Worm (Caenorhabditis elegans): ENCODE results near the gene srg-23.

DNA sequence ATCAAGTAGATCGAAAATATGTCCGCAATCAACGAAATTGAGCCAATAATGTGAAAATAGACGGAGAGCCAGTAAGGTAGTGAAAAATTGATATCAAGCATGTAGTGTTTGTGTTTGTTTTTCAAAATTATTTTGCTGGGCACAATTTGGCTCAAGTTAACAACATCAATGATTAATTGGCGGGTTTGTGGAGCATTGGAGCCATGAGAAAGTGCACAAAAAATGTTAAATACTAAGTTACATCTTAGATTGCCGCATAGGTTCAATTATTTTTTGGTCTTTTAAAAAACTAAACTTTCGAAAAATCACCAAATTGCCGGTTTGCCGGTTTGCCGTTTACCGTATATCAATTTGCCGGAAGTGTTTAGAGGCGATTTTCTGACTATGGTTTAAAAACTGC lies 41.8 kb upstream of the srg-23 start, which contains the start of gene sri-54:
- TF ChIP-seq unc-62 (GFP tag; optimal IDR thresholded peaks at IDR 0.05) (no peak), lsy-2 (tag; optimal IDR thresholded peaks at IDR 0.05) (no peak), pha-4 (tag; optimal IDR thresholded peaks at IDR 0.05) (no peak), snpc-4 (tag; optimal IDR thresholded peaks at IDR 0.05) (no peak), elt-1 (tag; optimal IDR thresholded peaks at IDR 0.05; ENCODE audit: borderline replicate concordance, insufficient read depth) (no peak), ham-2 (GFP tag; optimal IDR thresholded peaks at IDR 0.05) (no peak), unc-39 (tag; optimal IDR thresholded peaks at IDR 0.05) (no peak), ces-1 (GFP tag; optimal IDR thresholded peaks at IDR 0.05) (no peak), ztf-11 (tag; optimal IDR thresholded peaks at IDR 0.05) (no peak), blmp-1 (tag; optimal IDR thresholded peaks at IDR 0.05) (no peak), nhr-237 (tag; optimal IDR thresholded peaks at IDR 0.05) (no peak), nhr-12 (tag; optimal IDR thresholded peaks at IDR 0.05) (no peak), cnd-1 (tag; optimal IDR thresholded peaks at IDR 0.05) (no peak)
